Worm (Caenorhabditis elegans) whole organism, L2 larva: Measurements from ENCODE around the gene C18H9.6.

Source experiments
- C34F6.9 ChIP-seq: fragments of 150-350 bp; optimal IDR thresholded peaks from 2 replicates; lab custom pipeline; 2014; ENCODE audit warnings: missing biosample characterization, missing genetic modification characterization
- F13H6.1 ChIP-seq: sonication (generic microtip); optimal IDR thresholded peaks from 2 replicates; lab custom pipeline; 2016; ENCODE audit warnings: missing genetic modification characterization, missing compliant biosample characterization
- R02D3.7 ChIP-seq: fragments of 150-350 bp; optimal IDR thresholded peaks from 2 replicates; lab custom pipeline; 2014; ENCODE audit warnings: missing biosample characterization, missing genetic modification characterization
- Y55F3AM.14 ChIP-seq: fragments of 200-800 bp; sonication (Bioruptor generic); optimal IDR thresholded peaks from 2 replicates; lab custom pipeline; 2018; ENCODE audit warnings: mild to moderate bottlenecking, missing genetic modification characterization, missing compliant biosample characterization
- alr-1 ChIP-seq: fragments of 150-350 bp; optimal IDR thresholded peaks from 2 replicates; lab custom pipeline; 2014; ENCODE audit warnings: missing biosample characterization, missing genetic modification characterization
- aly-2 ChIP-seq: fragments of 150-350 bp; optimal IDR thresholded peaks from 2 replicates; lab custom pipeline; 2014; ENCODE audit warnings: missing biosample characterization, missing genetic modification characterization
- ceh-82 ChIP-seq: fragments of 150-350 bp; optimal IDR thresholded peaks from 2 replicates; lab custom pipeline; 2014; ENCODE audit warnings: missing biosample characterization, missing genetic modification characterization
- crh-2 ChIP-seq: sonication (generic microtip); optimal IDR thresholded peaks from 2 replicates; lab custom pipeline; 2017; ENCODE audit warnings: missing biosample characterization, missing genetic modification characterization
- egl-27 ChIP-seq: sonication (generic microtip); optimal IDR thresholded peaks from 3 replicates; lab custom pipeline; 2017; ENCODE audit warnings: missing biosample characterization, missing genetic modification reagents, missing genetic modification characterization
- elt-1 ChIP-seq: fragments of 150-350 bp; optimal IDR thresholded peaks from 2 replicates; lab custom pipeline; 2014; ENCODE audit warnings: missing biosample characterization, missing genetic modification characterization
- fos-1 ChIP-seq: fragments of 150-350 bp; optimal IDR thresholded peaks from 2 replicates; lab custom pipeline; 2014; ENCODE audit warnings: missing biosample characterization, missing genetic modification characterization
- gmeb-1 ChIP-seq: fragments of 150-350 bp; optimal IDR thresholded peaks from 2 replicates; lab custom pipeline; 2014; ENCODE audit warnings: missing biosample characterization, missing genetic modification characterization
- lin-11 ChIP-seq: fragments of 150-350 bp; sonication (generic microtip); optimal IDR thresholded peaks from 2 replicates; lab custom pipeline; 2014; ENCODE audit warnings: missing biosample characterization, missing genetic modification characterization, inconsistent platforms, mixed read lengths
- lin-13 ChIP-seq: fragments of 150-350 bp; optimal IDR thresholded peaks from 2 replicates; lab custom pipeline; 2014; ENCODE audit warnings: missing biosample characterization, missing genetic modification reagents, missing genetic modification characterization
- lin-39 ChIP-seq: fragments of 150-350 bp; optimal IDR thresholded peaks from 2 replicates; lab custom pipeline; 2014; ENCODE audit warnings: missing biosample characterization, missing genetic modification reagents, missing genetic modification characterization
- lsy-2 ChIP-seq, 2 experiments: fragments of 150-350 bp in 1 of 2; sonication (generic microtip) in 1 of 2; optimal IDR thresholded peaks; 2 replicates each; lab custom pipeline; 2014 to 2017; ENCODE audit warnings: missing biosample characterization in 2 of 2, missing genetic modification characterization in 2 of 2
- mab-5 ChIP-seq: fragments of 150-350 bp; optimal IDR thresholded peaks from 2 replicates; lab custom pipeline; 2014; ENCODE audit warnings: missing biosample characterization, missing genetic modification characterization
- mbf-1 ChIP-seq: sonication (generic microtip); optimal IDR thresholded peaks from 2 replicates; lab custom pipeline; 2017; ENCODE audit warnings: missing biosample characterization, missing genetic modification characterization
- nhr-10 ChIP-seq: sonication (generic microtip); optimal IDR thresholded peaks from 2 replicates; lab custom pipeline; 2017; ENCODE audit warnings: missing biosample characterization, missing genetic modification characterization
- nhr-11 ChIP-seq: fragments of 150-350 bp; optimal IDR thresholded peaks from 2 replicates; lab custom pipeline; 2014; ENCODE audit warnings: missing biosample characterization, missing genetic modification characterization
- nhr-129 ChIP-seq: fragments of 150-350 bp; optimal IDR thresholded peaks from 2 replicates; lab custom pipeline; 2014; ENCODE audit warnings: missing biosample characterization, missing genetic modification characterization
- nhr-21 ChIP-seq: fragments of 150-350 bp; optimal IDR thresholded peaks from 2 replicates; lab custom pipeline; 2014; ENCODE audit warnings: missing biosample characterization, missing genetic modification characterization
- nhr-237 ChIP-seq: fragments of 150-350 bp; optimal IDR thresholded peaks from 2 replicates; lab custom pipeline; 2014; ENCODE audit warnings: missing biosample characterization, missing genetic modification characterization
- nhr-6 ChIP-seq: fragments of 150-350 bp; optimal IDR thresholded peaks from 2 replicates; lab custom pipeline; 2014; ENCODE audit warnings: missing biosample characterization, missing genetic modification characterization
- peb-1 ChIP-seq: fragments of 150-350 bp; optimal IDR thresholded peaks from 2 replicates; lab custom pipeline; 2014; ENCODE audit warnings: missing biosample characterization, missing genetic modification characterization
- skn-1 ChIP-seq: sonication (generic microtip); optimal IDR thresholded peaks from 2 replicates; lab custom pipeline; 2017; ENCODE audit warnings: missing biosample characterization, missing genetic modification characterization
- sma-3 ChIP-seq: sonication (generic microtip); optimal IDR thresholded peaks from 2 replicates; lab custom pipeline; 2016; ENCODE audit warnings: missing genetic modification reagents, missing genetic modification characterization, missing compliant biosample characterization
- sma-9 ChIP-seq, 2 experiments: fragments of 150-350 bp in 1 of 2; sonication (generic microtip) in 1 of 2; optimal IDR thresholded peaks; 2 replicates each; lab custom pipeline; 2014 to 2016; ENCODE audit warnings: missing genetic modification characterization in 2 of 2, mild to moderate bottlenecking in 1 of 2, missing biosample characterization in 1 of 2, missing compliant biosample characterization in 1 of 2, missing genetic modification reagents in 1 of 2, moderate library complexity in 1 of 2
- snpc-4 ChIP-seq: fragments of 150-350 bp; optimal IDR thresholded peaks from 2 replicates; lab custom pipeline; 2014; ENCODE audit warnings: missing biosample characterization, missing genetic modification characterization
- unc-55 ChIP-seq: fragments of 150-350 bp; sonication (generic microtip); optimal IDR thresholded peaks from 3 replicates; lab custom pipeline; 2014; ENCODE audit warnings: missing biosample characterization, missing genetic modification reagents, missing genetic modification characterization
- zag-1 ChIP-seq: fragments of 150-350 bp; optimal IDR thresholded peaks from 2 replicates; lab custom pipeline; 2014; ENCODE audit warnings: missing biosample characterization, missing genetic modification characterization
- ztf-1 ChIP-seq: fragments of 200-800 bp; sonication (Bioruptor generic); conservative IDR thresholded peaks from 2 replicates; pipeline ENCODE4 v1.3.6; 2022; ENCODE audit warnings: missing genetic modification characterization, missing compliant biosample characterization
- ztf-4 ChIP-seq: fragments of 150-350 bp; optimal IDR thresholded peaks from 2 replicates; lab custom pipeline; 2014; ENCODE audit warnings: missing biosample characterization, missing genetic modification characterization

The C18H9.6 gene

DNA sequence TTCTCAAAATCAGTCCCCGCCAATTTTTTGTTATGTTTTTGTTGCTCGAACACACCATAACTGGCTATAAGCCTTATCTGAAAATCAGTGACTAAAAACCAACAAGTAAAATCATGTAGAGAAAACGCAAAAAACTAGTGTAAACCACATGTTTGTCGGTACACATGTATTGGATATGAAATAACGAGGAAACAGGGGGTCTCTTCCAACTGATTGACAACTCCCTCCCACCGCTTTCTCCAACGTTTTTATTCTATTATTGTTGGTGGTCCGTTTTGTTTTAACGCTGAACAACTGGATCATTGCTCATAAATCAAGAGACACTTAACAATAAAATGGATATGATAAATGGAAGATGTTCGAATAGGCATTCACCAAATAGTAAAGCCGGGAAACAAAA, 25.4 kb upstream of the C18H9.6 start:
- TF ChIP-seq lin-11 (tag; lab: Kevin White, UChicago) (no peak), skn-1 (tag; lab: Kevin White, UChicago) (no peak), R02D3.7 (tag; lab: Kevin White, UChicago) (no peak), ztf-1 (GFP tag; lab: Robert Waterston, UW) (no peak), ceh-82 (tag; lab: Kevin White, UChicago) (no peak), nhr-21 (tag; lab: Kevin White, UChicago) (no peak), nhr-6 (tag; lab: Kevin White, UChicago) (no peak), nhr-11 (no peak), fos-1 (tag; lab: Kevin White, UChicago) (no peak), alr-1 (tag; lab: Kevin White, UChicago) (no peak), unc-55 (no peak), nhr-10 (tag; lab: Kevin White, UChicago) (no peak), nhr-129 (tag; lab: Kevin White, UChicago) (no peak), ztf-4 (tag; lab: Kevin White, UChicago) (no peak), snpc-4 (no peak), sma-3 (GFP tag; lab: Kevin White, UChicago) (no peak)

DNA sequence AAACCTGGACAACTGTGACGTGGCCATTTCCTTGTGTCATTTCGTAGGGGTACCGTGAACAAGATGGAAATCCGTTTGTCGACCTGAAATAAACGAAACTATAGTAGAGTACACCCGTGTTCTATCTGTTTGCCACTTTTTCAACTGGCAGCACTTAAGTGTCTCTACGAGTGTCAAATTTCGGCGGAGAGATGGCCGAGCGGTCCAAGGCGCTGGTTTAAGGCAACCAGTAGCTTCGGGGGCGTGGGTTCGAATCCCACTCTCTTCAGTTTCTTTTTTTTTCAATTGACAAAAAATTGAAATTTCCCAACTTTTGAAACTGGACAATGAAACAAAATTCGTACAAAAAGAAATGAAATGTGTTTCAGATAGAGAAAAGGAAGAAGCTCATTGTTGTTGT, 20.2 kb upstream of the C18H9.6 start:
- TF ChIP-seq F13H6.1 = peak; percentile 3
- peak; percentile 14 for TF ChIP-seq lin-13
- no peak for TF ChIP-seq nhr-6 (tag; lab: Kevin White, UChicago)
- peak; percentile 11 for TF ChIP-seq sma-9 (GFP tag; optimal IDR thresholded peaks at IDR 0.05; lab: Kevin White, UChicago)
- no peak for TF ChIP-seq sma-9 (tag; optimal IDR thresholded peaks at IDR 0.05; lab: Kevin White, UChicago)
- peak in 1 of 2 experiments; percentile 39 for TF ChIP-seq lsy-2 (tag; optimal IDR thresholded peaks at IDR 0.05; lab: Kevin White, UChicago)
- no peak for TF ChIP-seq elt-1 (tag; lab: Kevin White, UChicago)
- TF ChIP-seq nhr-129 (tag; lab: Kevin White, UChicago) = peak; percentile 54
- peak; percentile 23 for TF ChIP-seq C34F6.9
- peak; percentile 26 for TF ChIP-seq gmeb-1 (tag; lab: Kevin White, UChicago)
- TF ChIP-seq snpc-4 = peak; percentile 17
- TF ChIP-seq ztf-4 (tag; lab: Kevin White, UChicago) = no peak
- TF ChIP-seq crh-2 (tag; lab: Kevin White, UChicago) = peak; percentile 30

DNA sequence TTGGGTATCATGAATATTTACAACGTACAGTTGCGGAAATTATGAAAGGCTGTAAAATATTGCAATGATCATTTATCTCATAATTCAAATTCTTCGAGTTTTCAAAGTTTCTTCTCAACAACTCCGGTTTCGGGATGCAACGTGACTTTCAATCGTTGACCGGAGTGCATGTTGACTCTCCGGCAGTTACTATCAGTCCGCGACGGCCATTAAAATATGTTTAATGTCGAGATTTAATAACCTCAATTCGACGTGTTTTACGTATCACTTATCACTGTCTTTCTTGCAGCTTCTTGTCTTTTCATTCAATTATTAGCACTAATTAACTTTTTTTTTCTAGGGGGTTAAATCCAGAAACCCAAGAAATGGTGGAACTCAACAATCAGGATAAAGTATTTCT, 16.8 kb upstream of the C18H9.6 start, which contains the start of gene tsp-10:
Gene tsp-10 (plus strand): TSS at position 366 of the 400 bp plus-strand sequence.
- TF ChIP-seq Y55F3AM.14 (no peak), ceh-82 (tag; lab: Kevin White, UChicago) (no peak), mbf-1 (tag; lab: Kevin White, UChicago) (no peak), elt-1 (tag; lab: Kevin White, UChicago) (no peak), peb-1 (no peak), sma-3 (GFP tag; lab: Kevin White, UChicago) (no peak), aly-2 (tag; lab: Kevin White, UChicago) (no peak), F13H6.1 (no peak), mab-5 (tag; lab: Kevin White, UChicago) (no peak), skn-1 (tag; lab: Kevin White, UChicago) (no peak), crh-2 (tag; lab: Kevin White, UChicago) (no peak), lin-39 (no peak), sma-9 (GFP tag; optimal IDR thresholded peaks at IDR 0.05; lab: Kevin White, UChicago) (no peak), sma-9 (tag; optimal IDR thresholded peaks at IDR 0.05; lab: Kevin White, UChicago) (no peak), C34F6.9 (no peak), fos-1 (tag; lab: Kevin White, UChicago) (no peak), nhr-21 (tag; lab: Kevin White, UChicago) (no peak), gmeb-1 (tag; lab: Kevin White, UChicago) (no peak)

DNA sequence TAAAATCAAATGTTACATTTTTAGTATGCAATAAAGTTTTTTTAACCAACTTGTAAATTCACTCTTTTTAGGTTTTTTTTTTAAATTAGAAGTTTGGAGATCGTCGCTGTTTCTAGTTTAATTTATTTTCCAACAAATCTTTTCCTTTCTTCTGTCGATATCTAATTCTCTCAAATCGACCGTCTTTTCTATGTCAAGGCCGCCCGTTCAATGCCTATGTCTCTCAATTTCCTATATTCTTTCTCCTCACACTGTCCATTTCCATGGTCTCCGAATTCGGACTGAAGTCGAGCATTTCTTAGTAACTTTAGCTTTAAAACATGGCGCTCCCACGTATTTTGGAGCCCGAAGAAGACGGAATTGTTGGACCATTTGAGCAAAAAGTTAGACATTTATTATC, 15.2 kb upstream of the C18H9.6 start, which contains the start of the genes T14B4.5 and T14B4.20:
Gene T14B4.5 (plus strand): TSS at position 226 of the 400 bp plus-strand sequence.
Gene T14B4.20 (plus strand): TSS at position 264 of the 400 bp plus-strand sequence.
- TF ChIP-seq zag-1 (tag; lab: Kevin White, UChicago) = no peak
- no peak for TF ChIP-seq C34F6.9
- TF ChIP-seq snpc-4 = no peak
- no peak for TF ChIP-seq Y55F3AM.14
- TF ChIP-seq unc-55 = no peak
- TF ChIP-seq nhr-237 (tag; lab: Kevin White, UChicago) = no peak
- TF ChIP-seq nhr-10 (tag; lab: Kevin White, UChicago) = no peak
- TF ChIP-seq alr-1 (tag; lab: Kevin White, UChicago) = no peak
- TF ChIP-seq egl-27 (tag; lab: Kevin White, UChicago) = no peak

DNA sequence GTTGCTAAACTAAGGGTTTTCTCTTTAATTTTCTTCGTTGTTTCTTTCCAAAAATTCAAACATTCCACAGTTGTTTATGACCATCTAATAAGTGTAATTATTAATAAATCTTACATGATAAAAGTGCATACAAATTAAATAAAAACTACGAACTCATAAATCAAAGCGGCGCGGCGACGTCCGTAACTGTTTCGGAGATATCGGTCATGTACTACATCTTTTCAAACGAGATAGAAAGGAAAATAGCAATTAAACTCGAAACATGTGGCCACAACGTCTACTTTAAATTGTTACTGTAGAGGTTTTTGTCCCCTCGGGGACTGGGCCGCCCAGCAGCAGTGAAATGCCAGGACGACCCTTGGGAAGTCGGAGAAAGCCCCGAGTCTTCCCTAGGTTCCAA, 14.4 kb upstream of the C18H9.6 start:
- TF ChIP-seq lin-13 (no peak), ztf-1 (GFP tag; lab: Robert Waterston, UW) (no peak), nhr-21 (tag; lab: Kevin White, UChicago) (peak; percentile 42), sma-9 (GFP tag; optimal IDR thresholded peaks at IDR 0.05; lab: Kevin White, UChicago) (peak; percentile 59), sma-9 (tag; optimal IDR thresholded peaks at IDR 0.05; lab: Kevin White, UChicago) (no peak), elt-1 (tag; lab: Kevin White, UChicago) (no peak), Y55F3AM.14 (no peak), nhr-6 (tag; lab: Kevin White, UChicago) (no peak), ceh-82 (tag; lab: Kevin White, UChicago) (no peak)
